Worm (Caenorhabditis elegans): ENCODE results near the gene ire-1.

Gene ire-1

DNA sequence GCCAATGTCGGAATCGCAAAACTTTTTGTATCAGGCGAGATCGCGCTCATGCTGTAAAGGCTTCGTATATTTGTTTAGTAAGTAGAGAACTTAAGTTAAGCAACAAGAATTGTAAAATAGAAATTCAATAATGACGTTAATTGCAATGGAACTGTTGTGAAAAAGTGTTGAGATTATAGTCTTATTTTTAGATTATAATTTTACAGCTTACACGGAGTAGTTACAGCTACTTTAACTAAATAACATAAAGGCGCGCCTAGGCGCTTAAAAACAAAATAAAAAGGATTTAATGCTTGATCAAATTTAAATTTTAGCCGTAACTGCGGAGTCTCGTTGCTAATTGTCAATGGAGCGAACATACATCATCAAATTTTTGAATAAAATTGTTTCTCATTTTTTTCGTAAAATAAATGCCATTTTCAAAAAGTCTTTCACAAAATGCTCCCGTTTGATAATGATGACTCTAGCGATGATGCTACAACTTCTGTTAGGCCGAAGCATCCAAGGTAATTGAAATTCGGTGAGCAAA lies 37.5 kb upstream of the ire-1 start, which contains the start of the genes emb-27 and rrf-3:
emb-27 (minus strand) TSS at position 51 of the 529 bp plus-strand sequence.
rrf-3 (plus strand) TSS at position 346 of the 529 bp plus-strand sequence.
- TF ChIP-seq ceh-40 (GFP tag; IDR thresholded peaks at IDR 0.05) (no peak), dpl-1 (GFP tag; optimal IDR thresholded peaks at IDR 0.05) (peak; percentile 51), attf-3 (GFP tag; conservative IDR thresholded peaks at IDR 0.05) (peak; percentile 88), ztf-18 (tag; optimal IDR thresholded peaks at IDR 0.05) (peak; percentile 12), mcd-1 (GFP tag; IDR thresholded peaks at IDR 0.05) (peak; percentile 76), Y53F4B.3 (GFP tag; IDR thresholded peaks at IDR 0.05) (no peak), ama-1 (optimal IDR thresholded peaks at IDR 0.05) (no peak), ama-1 (GFP tag; optimal IDR thresholded peaks at IDR 0.05) (no peak), F33H1.4 (GFP tag; IDR thresholded peaks at IDR 0.05) (peak; percentile 35; the same call in 1 of the 2 replicates), lsl-1 (GFP tag; optimal IDR thresholded peaks at IDR 0.05) (peak; percentile 26), lag-1 (GFP tag; IDR thresholded peaks at IDR 0.05) (no peak), attf-5 (GFP tag; optimal IDR thresholded peaks at IDR 0.05) (peak; percentile 83), lin-54 (GFP tag; optimal IDR thresholded peaks at IDR 0.05) (peak; percentile 51), die-1 (tag; optimal IDR thresholded peaks at IDR 0.05) (no peak), madf-6 (GFP tag; IDR thresholded peaks at IDR 0.05) (peak; percentile 48), efl-1 (GFP tag; optimal IDR thresholded peaks at IDR 0.05) (peak; percentile 83)

DNA sequence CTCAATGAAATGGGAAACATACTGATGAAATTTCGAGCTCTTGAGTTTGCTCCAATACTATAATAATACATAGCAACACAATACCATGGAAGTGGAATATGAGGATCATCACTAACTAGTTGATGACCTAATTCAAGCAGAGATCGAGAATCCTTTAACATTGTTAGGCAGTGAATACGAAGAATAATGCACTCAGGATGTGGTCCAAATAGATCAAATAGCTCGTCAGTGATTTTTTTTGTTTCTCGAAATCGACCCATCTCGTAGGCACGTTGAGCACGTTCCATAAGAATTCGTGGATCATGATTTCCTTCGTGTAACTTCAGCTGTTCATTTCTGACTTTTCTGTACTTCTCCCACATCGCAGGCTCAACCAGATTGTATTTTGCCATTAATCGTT lies 36.2 kb upstream of the ire-1 start:
- TF ChIP-seq lag-1 (GFP tag; IDR thresholded peaks at IDR 0.05), result no peak
- TF ChIP-seq zim-3 (tag; optimal IDR thresholded peaks at IDR 0.05), result no peak

DNA sequence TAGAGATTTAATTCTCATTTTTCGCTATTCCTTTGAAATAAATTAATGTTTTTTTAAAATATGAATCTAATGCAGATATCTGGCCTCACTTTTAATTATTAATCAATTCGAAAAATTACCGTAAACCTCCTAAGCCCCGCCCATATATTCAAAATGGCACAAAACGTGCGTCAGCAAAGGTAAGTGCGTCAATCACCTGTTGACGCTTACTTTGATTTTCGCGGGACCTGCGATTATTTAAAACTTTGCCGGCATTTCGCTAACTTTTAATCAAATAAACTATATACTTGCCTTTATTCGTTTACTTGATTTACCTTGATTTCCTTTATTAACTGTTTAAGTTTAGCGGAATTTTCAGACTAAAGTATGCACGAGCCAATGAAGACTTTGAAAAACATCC lies 33.3 kb upstream of the ire-1 start, which contains the start of gene pch-2:
pch-2 (plus strand) TSS at position 359 of the 400 bp plus-strand sequence.
- TF ChIP-seq snpc-1.3 (tag; optimal IDR thresholded peaks at IDR 0.05; ENCODE audit: insufficient read depth), result peak; percentile 11
- TF ChIP-seq ztf-28 (GFP tag; IDR thresholded peaks at IDR 0.05), result no peak
- peak; percentile 51; the same call in 1 of the 2 replicates for TF ChIP-seq Y53G8AR.9 (GFP tag; conservative IDR thresholded peaks at IDR 0.05)
- TF ChIP-seq dox-1 (GFP tag; IDR thresholded peaks at IDR 0.05), result peak; percentile 72
- no peak for TF ChIP-seq F37B4.10 (GFP tag; IDR thresholded peaks at IDR 0.05)
- TF ChIP-seq snpc-3.4 (tag; optimal IDR thresholded peaks at IDR 0.05), result no peak
- TF ChIP-seq pbrm-1 (GFP tag; IDR thresholded peaks at IDR 0.05), result no peak
- TF ChIP-seq Y95B8A.8 (GFP tag; IDR thresholded peaks at IDR 0.05), result no peak
- TF ChIP-seq dpl-1 (GFP tag; optimal IDR thresholded peaks at IDR 0.05), result peak; percentile 58
- TF ChIP-seq hlh-26 (GFP tag; conservative IDR thresholded peaks at IDR 0.05), result no peak
- TF ChIP-seq F57A8.1 (GFP tag; optimal IDR thresholded peaks at IDR 0.05), result no peak
- TF ChIP-seq lin-35 (GFP tag; optimal IDR thresholded peaks at IDR 0.05), result peak in 1 of 3 experiments; percentile 14
- no peak for TF ChIP-seq mes-4 (tag; optimal IDR thresholded peaks at IDR 0.05)
- peak; percentile 61 for TF ChIP-seq attf-3 (GFP tag; conservative IDR thresholded peaks at IDR 0.05)
- peak; percentile 15; the same call in 1 of the 2 replicates for TF ChIP-seq ceh-91 (GFP tag; IDR thresholded peaks at IDR 0.05)
- no peak for TF ChIP-seq C17E4.6 (GFP tag; IDR thresholded peaks at IDR 0.05)
- TF ChIP-seq snpc-4 (GFP tag; optimal IDR thresholded peaks at IDR 0.05), result no peak
- peak in 1 of 4 experiments; percentile 50 for TF ChIP-seq snpc-4 (tag; optimal IDR thresholded peaks at IDR 0.05)
- peak; percentile 54; the same call in 1 of the 2 replicates for TF ChIP-seq madf-8 (GFP tag; conservative IDR thresholded peaks at IDR 0.05)
- no peak for TF ChIP-seq sea-2 (GFP tag; IDR thresholded peaks at IDR 0.05)
- no peak for TF ChIP-seq ets-4 (GFP tag; optimal IDR thresholded peaks at IDR 0.05)
- TF ChIP-seq lsl-1 (GFP tag; optimal IDR thresholded peaks at IDR 0.05), result peak; percentile 51
- TF ChIP-seq F22D6.2 (tag; optimal IDR thresholded peaks at IDR 0.05), result no peak
- TF ChIP-seq nhr-80 (tag; optimal IDR thresholded peaks at IDR 0.05), result no peak
- no peak for TF ChIP-seq Y79H2A.3 (GFP tag; conservative IDR thresholded peaks at IDR 0.05)
- no peak for TF ChIP-seq egrh-3 (GFP tag; IDR thresholded peaks at IDR 0.05)
- TF ChIP-seq F33H1.4 (GFP tag; IDR thresholded peaks at IDR 0.05), result peak; percentile 52; the same call in 1 of the 2 replicates
- no peak for TF ChIP-seq fkh-3 (tag; optimal IDR thresholded peaks at IDR 0.05)
- peak; percentile 83 for TF ChIP-seq efl-1 (GFP tag; optimal IDR thresholded peaks at IDR 0.05)
- no peak for TF ChIP-seq pha-4 (tag; optimal IDR thresholded peaks at IDR 0.05)
- no peak for TF ChIP-seq egl-44 (GFP tag; IDR thresholded peaks at IDR 0.05)
- peak; percentile 69 for TF ChIP-seq attf-5 (GFP tag; optimal IDR thresholded peaks at IDR 0.05)
- TF ChIP-seq let-607 (tag; optimal IDR thresholded peaks at IDR 0.05), result no peak
- no peak for TF ChIP-seq mxl-1 (tag; optimal IDR thresholded peaks at IDR 0.05)

Data from whole organism, young adult.